Fruit fly (Drosophila melanogaster): Measurements from ENCODE around the gene CG43175.

dm6 chr3R:17616541-17616940, 14.0 kb upstream of the CG43175 start:
- TF ChIP-seq Hnf4 (GFP tag; optimal IDR thresholded peaks at IDR 0.05) (no peak), CG9705 (GFP tag; optimal IDR thresholded peaks at IDR 0.05) (no peak), pan (optimal IDR thresholded peaks at IDR 0.05) (no peak), Abd-B (GFP tag; optimal IDR thresholded peaks at IDR 0.05) (no peak), h (GFP tag; optimal IDR thresholded peaks at IDR 0.05) (no peak), psq (GFP tag; optimal IDR thresholded peaks at IDR 0.05) (no peak), dsf (GFP tag; optimal IDR thresholded peaks at IDR 0.05; ENCODE audit: borderline replicate concordance) (no peak)
